Fruit fly (Drosophila melanogaster) whole organism, prepupa: ENCODE results near the gene CG9592.

Source experiments
- Blimp-1 ChIP-seq: fragments of 200-800 bp; sonication (Bioruptor generic); optimal IDR thresholded peaks from 3 replicates; lab custom pipeline; 2017; ENCODE audit warnings: missing biosample characterization, missing genetic modification characterization, mild to moderate bottlenecking, moderate library complexity, missing genetic modification reagents
- CG10631 ChIP-seq: fragments of 200-800 bp; sonication (Bioruptor generic); optimal IDR thresholded peaks from 2 replicates; lab custom pipeline; 2016; ENCODE audit warnings: missing biosample characterization, missing genetic modification characterization
- CG10669 ChIP-seq: fragments of 200-800 bp; sonication (Bioruptor generic); optimal IDR thresholded peaks from 3 replicates; lab custom pipeline; 2018; ENCODE audit warnings: missing biosample characterization, mild to moderate bottlenecking, missing genetic modification characterization, moderate library complexity
- CG11294 ChIP-seq: fragments of 200-800 bp; sonication (Bioruptor generic); IDR thresholded peaks from 2 replicates; pipeline ENCODE4 v1.3.6; 2022; ENCODE audit warnings: missing biosample characterization, missing genetic modification characterization
- CG11762 ChIP-seq: fragments of 200-800 bp; sonication (Bioruptor generic); optimal IDR thresholded peaks from 3 replicates; lab custom pipeline; 2016; ENCODE audit warnings: missing biosample characterization, missing genetic modification characterization; ENCODE audit not compliant: insufficient read depth
- CG15336 ChIP-seq: fragments of 200-800 bp; sonication (Bioruptor generic); IDR thresholded peaks from 2 replicates; pipeline ENCODE4 v1.3.6; 2022; ENCODE audit warnings: missing biosample characterization, missing genetic modification characterization
- CG1621 ChIP-seq: fragments of 200-800 bp; sonication (Bioruptor generic); optimal IDR thresholded peaks from 3 replicates; lab custom pipeline; 2018; ENCODE audit warnings: missing biosample characterization, mild to moderate bottlenecking, missing genetic modification characterization
- CG16779 ChIP-seq: fragments of 200-800 bp; sonication (Bioruptor generic); optimal IDR thresholded peaks from 3 replicates; lab custom pipeline; 2017; ENCODE audit warnings: missing biosample characterization, mild to moderate bottlenecking, missing genetic modification characterization
- CG3032 ChIP-seq: fragments of 200-800 bp; optimal IDR thresholded peaks from 2 replicates; lab custom pipeline; 2019; ENCODE audit warnings: missing biosample characterization, mild to moderate bottlenecking, missing genetic modification characterization, moderate library complexity
- CG31627 ChIP-seq: fragments of 200-800 bp; sonication (Bioruptor generic); optimal IDR thresholded peaks from 3 replicates; lab custom pipeline; 2016; ENCODE audit warnings: missing biosample characterization, missing genetic modification characterization
- CG32006 ChIP-seq: fragments of 200-800 bp; sonication (Bioruptor generic); optimal IDR thresholded peaks from 3 replicates; lab custom pipeline; 2017; ENCODE audit warnings: missing biosample characterization, mild to moderate bottlenecking, missing genetic modification characterization
- CG34406 ChIP-seq: fragments of 200-800 bp; sonication (Bioruptor generic); optimal IDR thresholded peaks from 3 replicates; lab custom pipeline; 2016; ENCODE audit warnings: missing biosample characterization, missing genetic modification characterization
- CG3919 ChIP-seq: fragments of 200-800 bp; sonication (Bioruptor generic); optimal IDR thresholded peaks from 3 replicates; lab custom pipeline; 2016; ENCODE audit warnings: missing biosample characterization, missing genetic modification characterization
- CG4318 ChIP-seq: fragments of 200-800 bp; sonication (Bioruptor generic); optimal IDR thresholded peaks from 3 replicates; lab custom pipeline; 2017; ENCODE audit warnings: missing biosample characterization, mild to moderate bottlenecking, missing genetic modification characterization
- CG6163 ChIP-seq: fragments of 200-800 bp; sonication (Bioruptor generic); IDR thresholded peaks from 3 replicates; pipeline ENCODE4 v1.3.6; 2022; ENCODE audit warnings: missing biosample characterization, missing genetic modification characterization
- CG6808 ChIP-seq: fragments of 200-800 bp; sonication (Bioruptor generic); optimal IDR thresholded peaks from 3 replicates; lab custom pipeline; 2017; ENCODE audit warnings: missing biosample characterization, missing genetic modification characterization, mild to moderate bottlenecking, moderate library complexity, missing genetic modification reagents
- CG8319 ChIP-seq: fragments of 200-800 bp; sonication (Bioruptor generic); optimal IDR thresholded peaks from 3 replicates; lab custom pipeline; 2016; ENCODE audit warnings: missing biosample characterization, missing genetic modification characterization
- CG9139 ChIP-seq: fragments of 200-800 bp; sonication (Bioruptor generic); optimal IDR thresholded peaks from 3 replicates; lab custom pipeline; 2017; ENCODE audit warnings: missing biosample characterization, mild to moderate bottlenecking, missing genetic modification characterization
- Eip78C ChIP-seq: fragments of 200-800 bp; sonication (Bioruptor generic); peaks from one replicate; lab custom pipeline; 2016; ENCODE audit warnings: missing biosample characterization, missing genetic modification characterization
- Eip93F ChIP-seq: fragments of 200-800 bp; sonication (Bioruptor generic); optimal IDR thresholded peaks from 2 replicates; lab custom pipeline; 2016; ENCODE audit warnings: missing biosample characterization, mild to moderate bottlenecking, missing genetic modification characterization
- Ets21C ChIP-seq: fragments of 200-800 bp; sonication (Bioruptor generic); optimal IDR thresholded peaks from 3 replicates; lab custom pipeline; 2016; ENCODE audit warnings: missing biosample characterization, missing genetic modification characterization
- Hr39 ChIP-seq: fragments of 200-800 bp; sonication (Bioruptor generic); optimal IDR thresholded peaks from 2 replicates; lab custom pipeline; 2016; ENCODE audit warnings: missing biosample characterization, missing genetic modification characterization
- Hr4 ChIP-seq: fragments of 200-800 bp; sonication (Bioruptor generic); optimal IDR thresholded peaks from 3 replicates; lab custom pipeline; 2016; ENCODE audit warnings: missing biosample characterization, missing genetic modification characterization
- Lpt ChIP-seq: fragments of 200-800 bp; sonication (Bioruptor generic); optimal IDR thresholded peaks from 3 replicates; lab custom pipeline; 2016; ENCODE audit warnings: missing biosample characterization, missing genetic modification characterization
- OdsH ChIP-seq: fragments of 200-800 bp; sonication (Bioruptor generic); optimal IDR thresholded peaks from 3 replicates; lab custom pipeline; 2016; ENCODE audit warnings: missing biosample characterization, missing genetic modification characterization
- Smox ChIP-seq: fragments of 200-800 bp; sonication (Bioruptor generic); optimal IDR thresholded peaks from 3 replicates; lab custom pipeline; 2016; ENCODE audit warnings: missing biosample characterization, missing genetic modification characterization
- Sox102F ChIP-seq: fragments of 200-800 bp; sonication (Bioruptor generic); optimal IDR thresholded peaks from 2 replicates; lab custom pipeline; 2016; ENCODE audit warnings: missing biosample characterization, mild to moderate bottlenecking, missing genetic modification characterization
- Sox14 ChIP-seq: fragments of 200-800 bp; sonication (Bioruptor generic); optimal IDR thresholded peaks from 3 replicates; lab custom pipeline; 2016; ENCODE audit warnings: missing biosample characterization, missing genetic modification characterization
- Sox15 ChIP-seq: fragments of 200-800 bp; sonication (Bioruptor generic); optimal IDR thresholded peaks from 3 replicates; lab custom pipeline; 2016; ENCODE audit warnings: missing biosample characterization, missing genetic modification characterization
- achi ChIP-seq: fragments of 200-800 bp; sonication (Bioruptor generic); optimal IDR thresholded peaks from 3 replicates; lab custom pipeline; 2016; ENCODE audit warnings: missing biosample characterization, missing genetic modification characterization
- acj6 ChIP-seq: fragments of 200-800 bp; sonication (Bioruptor generic); optimal IDR thresholded peaks from 3 replicates; lab custom pipeline; 2016; ENCODE audit warnings: missing biosample characterization, missing genetic modification characterization
- dsx ChIP-seq: fragments of 200-800 bp; optimal IDR thresholded peaks from 3 replicates; lab custom pipeline; 2019; ENCODE audit warnings: missing biosample characterization, mild to moderate bottlenecking, missing genetic modification characterization, moderate library complexity; ENCODE audit not compliant: poor library complexity, severe bottlenecking
- esn ChIP-seq: fragments of 200-800 bp; sonication (Bioruptor generic); optimal IDR thresholded peaks from 2 replicates; lab custom pipeline; 2016; ENCODE audit warnings: missing biosample characterization, mild to moderate bottlenecking, missing genetic modification characterization, moderate library complexity
- fd59A ChIP-seq: fragments of 200-800 bp; sonication (Bioruptor generic); optimal IDR thresholded peaks from 2 replicates; lab custom pipeline; 2017; ENCODE audit warnings: missing biosample characterization, mild to moderate bottlenecking, missing genetic modification characterization, missing genetic modification reagents
- fd85E ChIP-seq: fragments of 200-800 bp; sonication (Bioruptor generic); optimal IDR thresholded peaks from 3 replicates; lab custom pipeline; 2016; ENCODE audit warnings: missing biosample characterization, missing genetic modification characterization
- pdm3 ChIP-seq: fragments of 200-800 bp; sonication (Bioruptor generic); optimal IDR thresholded peaks from 3 replicates; lab custom pipeline; 2016; ENCODE audit warnings: missing biosample characterization, missing genetic modification characterization
- ss ChIP-seq, 2 experiments: fragments of 200-800 bp; sonication (Bioruptor generic); optimal IDR thresholded peaks; 2 replicates in 1 of 2; 3 replicates in 1 of 2; lab custom pipeline; 2017 to 2018; ENCODE audit warnings: mild to moderate bottlenecking in 2 of 2, missing biosample characterization in 2 of 2, missing genetic modification characterization in 2 of 2, moderate library complexity in 1 of 2
- svp ChIP-seq: fragments of 200-800 bp; sonication (Bioruptor generic); peaks from one replicate; lab custom pipeline; 2016; ENCODE audit warnings: missing biosample characterization, missing genetic modification characterization

CG9592 gene

dm6 chr3L:14486611-14487350, 30.8 kb upstream of the CG9592 start (continued):
- TF ChIP-seq CG32006 (GFP tag; lab: Kevin White, UChicago) (peak; percentile 64), Eip93F (GFP tag; lab: Kevin White, UChicago) (no peak), CG9139 (no peak), Blimp-1 (peak; percentile 34), CG11294 (0 out of 2 replicates have a peak, but pooled peaks have one; percentile 15), fd85E (GFP tag; lab: Kevin White, UChicago) (no peak), Sox15 (GFP tag; lab: Kevin White, UChicago) (peak; percentile 63), acj6 (peak; percentile 79), fd59A (GFP tag; lab: Kevin White, UChicago) (peak; percentile 62), CG16779 (tag; lab: Kevin White, UChicago) (peak; percentile 3), Sox14 (GFP tag; lab: Kevin White, UChicago) (peak; percentile 46), CG10631 (GFP tag; lab: Kevin White, UChicago) (peak; percentile 76), Ets21C (peak; percentile 6), Lpt (GFP tag; lab: Kevin White, UChicago) (peak; percentile 40), Sox102F (GFP tag; lab: Kevin White, UChicago) (peak; percentile 65), CG31627 (GFP tag; lab: Kevin White, UChicago) (peak; percentile 64), achi (GFP tag; lab: Kevin White, UChicago) (peak; percentile 68), CG8319 (GFP tag; lab: Kevin White, UChicago) (peak; percentile 64)
- TF ChIP-seq, all 60 proteins: peak for 52

- TF ChIP-seq Eip78C (GFP tag; lab: Kevin White, UChicago) (peak; percentile 30), dsx (GFP tag; lab: Kevin White, UChicago) (peak; percentile 91), CG11762 (GFP tag; lab: Kevin White, UChicago) (no peak), CG6808 (GFP tag; lab: Kevin White, UChicago) (no peak), CG3919 (peak; percentile 3), Hr4 (GFP tag; lab: Kevin White, UChicago) (no peak), Sox14 (GFP tag; lab: Kevin White, UChicago) (no peak), CG10669 (GFP tag; lab: Kevin White, UChicago) (no peak), Smox (GFP tag; lab: Kevin White, UChicago) (peak; percentile 6), CG6163 (GFP tag; lab: Robert Waterston, UW) (no peak; the same call in 2 of the 3 replicates), pdm3 (peak; percentile 5), fd85E (GFP tag; lab: Kevin White, UChicago) (no peak), CG4318 (GFP tag; lab: Kevin White, UChicago) (no peak), OdsH (GFP tag; lab: Kevin White, UChicago) (peak; percentile 0), CG3032 (tag; lab: Kevin White, UChicago) (peak; percentile 2), CG15336 (GFP tag; lab: Robert Waterston, UW) (no peak), ss (GFP tag; optimal IDR thresholded peaks at IDR 0.05; lab: Kevin White, UChicago) (no peak), esn (peak; percentile 1), achi (GFP tag; lab: Kevin White, UChicago) (peak; percentile 19), CG1621 (tag; lab: Kevin White, UChicago) (no peak), CG34406 (no peak), CG16779 (tag; lab: Kevin White, UChicago) (no peak), Hr39 (GFP tag; lab: Kevin White, UChicago) (no peak), svp (peak; percentile 57), CG10631 (GFP tag; lab: Kevin White, UChicago) (peak; percentile 47)
Measured at dm6 chr3L:14497479-14497878, 20.1 kb upstream of the CG9592 start.
